2 fruit fly cellular contexts compared by ENCODE assay signal in genomic region chr3L:3712914-3713313, dm6.
TF ChIP-seq lines count a peak whose summit lies in the region.

No protein-coding gene starts in this region.

TF ChIP-seq in whole organism, prepupa, 60 proteins besides CTCF, POLR2A, EP300 and RAD21:
- no peak for TF ChIP-seq Met (GFP tag; optimal IDR thresholded peaks at IDR 0.05; lab: Kevin White, UChicago)
- no peak for TF ChIP-seq CG10669 (GFP tag; optimal IDR thresholded peaks at IDR 0.05; lab: Kevin White, UChicago)
- no peak for TF ChIP-seq Eip75B (GFP tag; optimal IDR thresholded peaks at IDR 0.05; lab: Kevin White, UChicago)
- no peak for TF ChIP-seq cyc (GFP tag; optimal IDR thresholded peaks at IDR 0.05; lab: Kevin White, UChicago)
- TF ChIP-seq CG32006 (GFP tag; optimal IDR thresholded peaks at IDR 0.05; lab: Kevin White, UChicago) = peak; percentile 57
- no peak for TF ChIP-seq vri (GFP tag; optimal IDR thresholded peaks at IDR 0.05; lab: Kevin White, UChicago)
- no peak for TF ChIP-seq CG9139 (GFP tag; optimal IDR thresholded peaks at IDR 0.05; lab: Kevin White, UChicago)
- TF ChIP-seq CG7368 (GFP tag; optimal IDR thresholded peaks at IDR 0.05; lab: Kevin White, UChicago) = no peak
- TF ChIP-seq CG8632 (GFP tag; optimal IDR thresholded peaks at IDR 0.05; lab: Kevin White, UChicago) = no peak
- no peak for TF ChIP-seq eg (GFP tag; IDR thresholded peaks at IDR 0.05; lab: Robert Waterston, UW)
- TF ChIP-seq CG6276 (GFP tag; optimal IDR thresholded peaks at IDR 0.05; lab: Kevin White, UChicago) = peak; percentile 5
- no peak for TF ChIP-seq CG34406 (GFP tag; optimal IDR thresholded peaks at IDR 0.05; lab: Kevin White, UChicago)
- peak; percentile 53 for TF ChIP-seq CG15336 (GFP tag; IDR thresholded peaks at IDR 0.05; lab: Robert Waterston, UW)
- no peak for TF ChIP-seq Ets21C (GFP tag; optimal IDR thresholded peaks at IDR 0.05; lab: Kevin White, UChicago)
- TF ChIP-seq Eip78C (GFP tag; lab: Kevin White, UChicago) = peak; percentile 44
- TF ChIP-seq CG8119 (GFP tag; IDR thresholded peaks at IDR 0.05; lab: Robert Waterston, UW) = peak; percentile 43; the same call in 1 of the 3 replicates
- TF ChIP-seq CG4318 (GFP tag; optimal IDR thresholded peaks at IDR 0.05; lab: Kevin White, UChicago) = no peak
TF ChIP-seq in whole organism, prepupa: peak in this region for 5.

TF ChIP-seq in whole organism, pupa, 21 proteins besides CTCF, POLR2A, EP300 and RAD21:
- TF ChIP-seq rn (GFP tag; IDR thresholded peaks at IDR 0.05; lab: Robert Waterston, UW) (no peak), gl (tag; optimal IDR thresholded peaks at IDR 0.05; lab: Kevin White, UChicago) (no peak), Snoo (tag; optimal IDR thresholded peaks at IDR 0.05; lab: Kevin White, UChicago) (no peak), Pif1A (GFP tag; optimal IDR thresholded peaks at IDR 0.05; lab: Kevin White, UChicago) (no peak), CG8301 (tag; optimal IDR thresholded peaks at IDR 0.05; lab: Kevin White, UChicago) (peak; percentile 39), CG4496 (GFP tag; IDR thresholded peaks at IDR 0.05; lab: Robert Waterston, UW) (no peak), CG14655 (GFP tag; optimal IDR thresholded peaks at IDR 0.05; lab: Kevin White, UChicago) (peak; percentile 55), fd96Ca (GFP tag; IDR thresholded peaks at IDR 0.05; lab: Robert Waterston, UW) (no peak), CG8159 (tag; optimal IDR thresholded peaks at IDR 0.05; lab: Kevin White, UChicago) (no peak)
